Fruit fly (Drosophila melanogaster): Measurements from ENCODE around the gene rump.

Gene rump

dm6 chr3R:9515860-9516344 is 5.8 kb upstream of the rump start, which contains the start of the genes mRpL47, CG8176 and Kdm3 (continued):
- TF ChIP-seq mld (GFP tag; IDR thresholded peaks at IDR 0.05; ENCODE audit: partially characterized antibody) (no peak), en (GFP tag; optimal IDR thresholded peaks at IDR 0.05) (peak; percentile 20), CG11723 (GFP tag; optimal IDR thresholded peaks at IDR 0.05) (no peak), CG16813 (GFP tag; IDR thresholded peaks at IDR 0.05; ENCODE audit: partially characterized antibody) (no peak), CG16815 (GFP tag; optimal IDR thresholded peaks at IDR 0.05) (no peak), CTCF (GFP tag; optimal IDR thresholded peaks at IDR 0.05) (peak; percentile 45), crol (GFP tag; IDR thresholded peaks at IDR 0.05) (no peak), pb (GFP tag; optimal IDR thresholded peaks at IDR 0.05) (peak; percentile 33), Bdp1 (GFP tag; optimal IDR thresholded peaks at IDR 0.05) (peak; percentile 58), salm (tag; optimal IDR thresholded peaks at IDR 0.05) (no peak), inv (GFP tag; IDR thresholded peaks at IDR 0.05; ENCODE audit: partially characterized antibody) (no peak), Atf3 (GFP tag; optimal IDR thresholded peaks at IDR 0.05) (peak; percentile 44), Bgb (GFP tag; IDR thresholded peaks at IDR 0.05; ENCODE audit: partially characterized antibody) (no peak), bowl (GFP tag; IDR thresholded peaks at IDR 0.05) (no peak), CG2120 (GFP tag; optimal IDR thresholded peaks at IDR 0.05) (peak; percentile 89), Rfx (GFP tag; IDR thresholded peaks at IDR 0.05) (no peak), CoRest (tag; optimal IDR thresholded peaks at IDR 0.05) (peak; percentile 62), Myb (GFP tag; optimal IDR thresholded peaks at IDR 0.05) (peak; percentile 85), Fer3 (tag; optimal IDR thresholded peaks at IDR 0.05) (peak; percentile 60), cad (GFP tag; optimal IDR thresholded peaks at IDR 0.05) (no peak), ac (GFP tag; optimal IDR thresholded peaks at IDR 0.05) (no peak), exex (tag; optimal IDR thresholded peaks at IDR 0.05) (peak; percentile 56), schlank (tag; optimal IDR thresholded peaks at IDR 0.05) (peak; percentile 58), kah (GFP tag; optimal IDR thresholded peaks at IDR 0.05) (no peak), nerfin-1 (tag; optimal IDR thresholded peaks at IDR 0.05) (peak; percentile 81), dan (GFP tag; IDR thresholded peaks at IDR 0.05) (no peak), Fer2 (tag; optimal IDR thresholded peaks at IDR 0.05) (peak; percentile 10), CG30403 (GFP tag; optimal IDR thresholded peaks at IDR 0.05) (peak; percentile 73), CG8478 (optimal IDR thresholded peaks at IDR 0.05) (peak; percentile 54), gcm2 (GFP tag; optimal IDR thresholded peaks at IDR 0.05) (no peak), CG17359 (tag; optimal IDR thresholded peaks at IDR 0.05) (no peak), tap (tag; optimal IDR thresholded peaks at IDR 0.05) (peak; percentile 24), ERR (GFP tag; optimal IDR thresholded peaks at IDR 0.05) (peak; percentile 83), CG12744 (GFP tag; optimal IDR thresholded peaks at IDR 0.05) (peak; percentile 48), CG4730 (GFP tag; IDR thresholded peaks at IDR 0.05) (no peak), CG14050 (GFP tag; IDR thresholded peaks at IDR 0.05) (no peak), repo (GFP tag; optimal IDR thresholded peaks at IDR 0.05) (peak; percentile 80), CG34224 (GFP tag; IDR thresholded peaks at IDR 0.05; ENCODE audit: partially characterized antibody) (no peak), lbe (GFP tag; optimal IDR thresholded peaks at IDR 0.05) (no peak), CG9437 (GFP tag; optimal IDR thresholded peaks at IDR 0.05) (no peak), CG6813 (GFP tag; optimal IDR thresholded peaks at IDR 0.05) (no peak), sna (GFP tag; IDR thresholded peaks at IDR 0.05; ENCODE audit: partially characterized antibody) (no peak), MBD-R2 (GFP tag; IDR thresholded peaks at IDR 0.05) (no peak), CG6254 (GFP tag; optimal IDR thresholded peaks at IDR 0.05) (no peak), CG3065 (GFP tag; optimal IDR thresholded peaks at IDR 0.05) (no peak), CG3838 (GFP tag; optimal IDR thresholded peaks at IDR 0.05) (no peak), CG7987 (GFP tag; optimal IDR thresholded peaks at IDR 0.05) (peak; percentile 76), CG1832 (GFP tag; optimal IDR thresholded peaks at IDR 0.05) (no peak), CG6765 (GFP tag; optimal IDR thresholded peaks at IDR 0.05) (no peak), hb (GFP tag; IDR thresholded peaks at IDR 0.05; ENCODE audit: partially characterized antibody) (no peak), Ptx1 (GFP tag; IDR thresholded peaks at IDR 0.05) (no peak), CG43689 (GFP tag; IDR thresholded peaks at IDR 0.05) (no peak)
